Fruit fly (Drosophila melanogaster): ENCODE results near the gene CG43732.

Gene CG43732

dm6 chr3R:18905921-18906878, 43.8 kb upstream of the CG43732 start, which contains the start of gene EndoA (continued):
- TF ChIP-seq vfl (GFP tag; optimal IDR thresholded peaks at IDR 0.05) = no peak
- peak; percentile 42 for TF ChIP-seq ftz-f1 (GFP tag; optimal IDR thresholded peaks at IDR 0.05)
- TF ChIP-seq CG11695 (GFP tag; IDR thresholded peaks at IDR 0.05) = peak; percentile 48; the same call in 2 of the 3 replicates
- TF ChIP-seq HHEX (GFP tag; optimal IDR thresholded peaks at IDR 0.05) = no peak
- TF ChIP-seq crp (GFP tag; optimal IDR thresholded peaks at IDR 0.05) = no peak
- TF ChIP-seq CG6813 (GFP tag; optimal IDR thresholded peaks at IDR 0.05) = no peak
- peak; percentile 67; the same call in 2 of the 3 replicates for TF ChIP-seq CG7963 (GFP tag; IDR thresholded peaks at IDR 0.05; ENCODE audit: partially characterized antibody)
- peak; percentile 44 for TF ChIP-seq zfh2 (GFP tag; optimal IDR thresholded peaks at IDR 0.05)
- TF ChIP-seq Ptx1 (GFP tag; IDR thresholded peaks at IDR 0.05) = peak; percentile 54; the same call in 1 of the 2 replicates
- no peak for TF ChIP-seq btn (GFP tag; optimal IDR thresholded peaks at IDR 0.05)
- TF ChIP-seq CG3847 (GFP tag; IDR thresholded peaks at IDR 0.05) = peak; percentile 43; the same call in 1 of the 2 replicates
- TF ChIP-seq Neu2 (GFP tag; optimal IDR thresholded peaks at IDR 0.05; ENCODE audit: borderline replicate concordance) = no peak
- TF ChIP-seq CG2889 (GFP tag; IDR thresholded peaks at IDR 0.05) = no peak
- TF ChIP-seq CG4617 (GFP tag; optimal IDR thresholded peaks at IDR 0.05; ENCODE audit: borderline replicate concordance) = peak; percentile 61
- TF ChIP-seq CG15514 (GFP tag; optimal IDR thresholded peaks at IDR 0.05) = peak; percentile 66
- peak; percentile 26 for TF ChIP-seq exex (tag; optimal IDR thresholded peaks at IDR 0.05)
- peak; percentile 68; the same call in 2 of the 3 replicates for TF ChIP-seq hb (GFP tag; IDR thresholded peaks at IDR 0.05; ENCODE audit: partially characterized antibody)
- TF ChIP-seq cad (GFP tag; optimal IDR thresholded peaks at IDR 0.05) = no peak
- no peak for TF ChIP-seq CG3163 (GFP tag; optimal IDR thresholded peaks at IDR 0.05)
- TF ChIP-seq MTF-1 (GFP tag; optimal IDR thresholded peaks at IDR 0.05; ENCODE audit: borderline replicate concordance) = no peak
- peak; percentile 73 for TF ChIP-seq CG12391 (tag; optimal IDR thresholded peaks at IDR 0.05)
- peak; percentile 64 for TF ChIP-seq E2f2 (GFP tag; IDR thresholded peaks at IDR 0.05)
- peak; percentile 31 for TF ChIP-seq CG1233 (GFP tag; optimal IDR thresholded peaks at IDR 0.05)
- 0 out of 2 replicates have a peak, but pooled peaks have one; percentile 42 for TF ChIP-seq HLH3B (GFP tag; IDR thresholded peaks at IDR 0.05)
- TF ChIP-seq CG14050 (GFP tag; IDR thresholded peaks at IDR 0.05) = 0 out of 3 replicates have a peak, but pooled peaks have one; percentile 27
- no peak for TF ChIP-seq seq (GFP tag; IDR thresholded peaks at IDR 0.05)
- no peak for TF ChIP-seq kay (GFP tag; optimal IDR thresholded peaks at IDR 0.05)
- TF ChIP-seq Sin3A (optimal IDR thresholded peaks at IDR 0.05) = peak; percentile 18
- no peak for TF ChIP-seq Sry-β (GFP tag; optimal IDR thresholded peaks at IDR 0.05)
- TF ChIP-seq CG17328 (GFP tag; IDR thresholded peaks at IDR 0.05) = no peak
- TF ChIP-seq unpg (GFP tag; optimal IDR thresholded peaks at IDR 0.05) = peak; percentile 55
- no peak for TF ChIP-seq crc (GFP tag; optimal IDR thresholded peaks at IDR 0.05)
- TF ChIP-seq phol (tag; optimal IDR thresholded peaks at IDR 0.05) = peak; percentile 59
- TF ChIP-seq crol (GFP tag; IDR thresholded peaks at IDR 0.05) = peak; percentile 58
- no peak for TF ChIP-seq Gsc (GFP tag; IDR thresholded peaks at IDR 0.05)
- peak; percentile 14 for TF ChIP-seq CG13296 (GFP tag; optimal IDR thresholded peaks at IDR 0.05)
- no peak for TF ChIP-seq org-1 (GFP tag; optimal IDR thresholded peaks at IDR 0.05)
- no peak for TF ChIP-seq z (GFP tag; IDR thresholded peaks at IDR 0.05)
- TF ChIP-seq CG1602 (GFP tag; optimal IDR thresholded peaks at IDR 0.05) = peak; percentile 2
- peak; percentile 61 for TF ChIP-seq HLH4C (GFP tag; IDR thresholded peaks at IDR 0.05; ENCODE audit: partially characterized antibody)
- TF ChIP-seq lmd (GFP tag; IDR thresholded peaks at IDR 0.05) = peak; percentile 24; the same call in 1 of the 2 replicates
- peak; percentile 51 for TF ChIP-seq tin (GFP tag; optimal IDR thresholded peaks at IDR 0.05)
- TF ChIP-seq HmgZ (tag; optimal IDR thresholded peaks at IDR 0.05) = peak; percentile 43
- peak; percentile 36 for TF ChIP-seq Antp (GFP tag; optimal IDR thresholded peaks at IDR 0.05)
- TF ChIP-seq kni (GFP tag; optimal IDR thresholded peaks at IDR 0.05) = no peak
- TF ChIP-seq CG12942 (GFP tag; optimal IDR thresholded peaks at IDR 0.05) = peak; percentile 37
- peak; percentile 24; the same call in 1 of the 2 replicates for TF ChIP-seq NFAT (GFP tag; IDR thresholded peaks at IDR 0.05)
- TF ChIP-seq CG2129 (GFP tag; IDR thresholded peaks at IDR 0.05; ENCODE audit: partially characterized antibody) = peak; percentile 21; the same call in 1 of the 2 replicates
